Worm (Caenorhabditis elegans): ENCODE data around the gene pgl-1.
A peak's percentile ranks its signal among the peaks of the same experiment; 100 is the strongest.

The pgl-1 gene

ce11 chrIV:7020630-7021029 is 43.5 kb upstream of the pgl-1 start (continued):
- TF ChIP-seq nhr-90 (tag; optimal IDR thresholded peaks at IDR 0.05; ENCODE audit: poor library complexity) (peak; percentile 28), fkh-10 (GFP tag; optimal IDR thresholded peaks at IDR 0.05) (no peak), nhr-85 (tag) (peak; percentile 86), ceh-8 (GFP tag; optimal IDR thresholded peaks at IDR 0.05) (no peak), fos-1 (tag; optimal IDR thresholded peaks at IDR 0.05) (no peak), snpc-4 (tag; optimal IDR thresholded peaks at IDR 0.05) (no peak)

ce11 chrIV:7018623-7019022 is 41.5 kb upstream of the pgl-1 start:
- no peak for TF ChIP-seq lin-35 (GFP tag; optimal IDR thresholded peaks at IDR 0.05)
- TF ChIP-seq ceh-63 (GFP tag; optimal IDR thresholded peaks at IDR 0.05): no peak
- no peak for TF ChIP-seq elt-3 (tag; optimal IDR thresholded peaks at IDR 0.05)
- no peak for TF ChIP-seq nhr-11 (tag; optimal IDR thresholded peaks at IDR 0.05)
- TF ChIP-seq unc-62 (GFP tag; optimal IDR thresholded peaks at IDR 0.05): no peak
- TF ChIP-seq grh-1 (GFP tag; IDR thresholded peaks at IDR 0.05): no peak
- TF ChIP-seq ceh-90 (tag; optimal IDR thresholded peaks at IDR 0.05): no peak
- TF ChIP-seq lin-14 (GFP tag; optimal IDR thresholded peaks at IDR 0.05): peak; percentile 36
- TF ChIP-seq fkh-10 (GFP tag; optimal IDR thresholded peaks at IDR 0.05): peak; percentile 94

ce11 chrIV:7017123-7017674 is 40.1 kb upstream of the pgl-1 start, which contains the start of gene gldi-4:
Gene gldi-4 (plus strand): TSS chrIV:7017624.
- no peak for TF ChIP-seq ztf-4 (tag; optimal IDR thresholded peaks at IDR 0.05)
- TF ChIP-seq irx-1 (tag; optimal IDR thresholded peaks at IDR 0.05): no peak
- no peak for TF ChIP-seq jun-1 (tag; optimal IDR thresholded peaks at IDR 0.05)
- TF ChIP-seq fkh-10 (GFP tag; optimal IDR thresholded peaks at IDR 0.05): no peak
- TF ChIP-seq sptf-1 (tag; optimal IDR thresholded peaks at IDR 0.05): no peak
- TF ChIP-seq sup-37 (GFP tag; optimal IDR thresholded peaks at IDR 0.05): no peak
- TF ChIP-seq fkh-8 (tag; optimal IDR thresholded peaks at IDR 0.05): no peak
- TF ChIP-seq lin-13 (GFP tag; optimal IDR thresholded peaks at IDR 0.05): no peak
- TF ChIP-seq ztf-11 (tag; optimal IDR thresholded peaks at IDR 0.05): no peak
- TF ChIP-seq C04F5.9 (tag; optimal IDR thresholded peaks at IDR 0.05): no peak
- no peak for TF ChIP-seq ama-1 (optimal IDR thresholded peaks at IDR 0.05)
- TF ChIP-seq grh-1 (GFP tag; IDR thresholded peaks at IDR 0.05): no peak
- TF ChIP-seq egl-27 (tag; optimal IDR thresholded peaks at IDR 0.05): no peak
- no peak for TF ChIP-seq zag-1 (tag; optimal IDR thresholded peaks at IDR 0.05)
- no peak for TF ChIP-seq nhr-84 (tag; optimal IDR thresholded peaks at IDR 0.05)
- no peak for TF ChIP-seq mdl-1 (tag; optimal IDR thresholded peaks at IDR 0.05)
- no peak for TF ChIP-seq nhr-28 (tag; optimal IDR thresholded peaks at IDR 0.05)
- no peak for TF ChIP-seq egl-13 (tag; optimal IDR thresholded peaks at IDR 0.05)
- TF ChIP-seq blmp-1 (tag; optimal IDR thresholded peaks at IDR 0.05): no peak
- TF ChIP-seq ceh-90 (tag; optimal IDR thresholded peaks at IDR 0.05): no peak

- no peak for TF ChIP-seq unc-98 (GFP tag; IDR thresholded peaks at IDR 0.05)
- no peak for TF ChIP-seq pag-3 (tag; optimal IDR thresholded peaks at IDR 0.05; ENCODE audit: borderline replicate concordance, insufficient read depth)
- no peak for TF ChIP-seq F16B12.6 (tag; optimal IDR thresholded peaks at IDR 0.05)
- no peak for TF ChIP-seq fkh-10 (GFP tag; optimal IDR thresholded peaks at IDR 0.05)
- TF ChIP-seq aly-2 (tag; optimal IDR thresholded peaks at IDR 0.05): no peak
- peak; percentile 52 to 55 for TF ChIP-seq efl-1 (optimal IDR thresholded peaks at IDR 0.05)
- TF ChIP-seq efl-1 (GFP tag; optimal IDR thresholded peaks at IDR 0.05 in 1 of 2): peak; percentile 13 to 75
- TF ChIP-seq Y116A8C.19 (tag; optimal IDR thresholded peaks at IDR 0.05; ENCODE audit: borderline replicate concordance): no peak
- peak; percentile 44 for TF ChIP-seq irx-1 (tag; optimal IDR thresholded peaks at IDR 0.05)
- no peak for TF ChIP-seq fkh-4 (tag; optimal IDR thresholded peaks at IDR 0.05; ENCODE audit: borderline replicate concordance)
- TF ChIP-seq rnt-1 (tag; optimal IDR thresholded peaks at IDR 0.05): no peak
- no peak for TF ChIP-seq alr-1 (tag; optimal IDR thresholded peaks at IDR 0.05; ENCODE audit: borderline replicate concordance)
- peak; percentile 0 for TF ChIP-seq xbp-1 (tag; optimal IDR thresholded peaks at IDR 0.05)
- no peak for TF ChIP-seq zag-1 (tag; optimal IDR thresholded peaks at IDR 0.05)
- TF ChIP-seq ces-1 (GFP tag; optimal IDR thresholded peaks at IDR 0.05): no peak
- TF ChIP-seq nhr-76 (tag; optimal IDR thresholded peaks at IDR 0.05): no peak
- no peak for TF ChIP-seq unc-30 (tag; optimal IDR thresholded peaks at IDR 0.05)
- peak; percentile 30 for TF ChIP-seq elt-2 (tag; optimal IDR thresholded peaks at IDR 0.05)
- TF ChIP-seq mep-1 (tag; optimal IDR thresholded peaks at IDR 0.05): peak; percentile 67
- peak; percentile 12 for TF ChIP-seq snpc-4 (tag; optimal IDR thresholded peaks at IDR 0.05)
- TF ChIP-seq nhr-47 (tag; optimal IDR thresholded peaks at IDR 0.05): peak; percentile 65
- TF ChIP-seq ztf-4 (tag; optimal IDR thresholded peaks at IDR 0.05): peak; percentile 10
- TF ChIP-seq nhr-90 (tag; optimal IDR thresholded peaks at IDR 0.05; ENCODE audit: poor library complexity): no peak
- TF ChIP-seq C04F5.9 (tag; optimal IDR thresholded peaks at IDR 0.05): no peak
Observed at ce11 chrIV:7016502-7016901, 39.4 kb upstream of the pgl-1 start.

All from whole organism, L1 larva.